Worm (Caenorhabditis elegans) whole organism, L2 larva: ENCODE results near the gene clec-20.

Experiments used
- unc-39 ChIP-seq: fragments of 150-350 bp; optimal IDR thresholded peaks from 2 replicates; lab custom pipeline; 2014; ENCODE audit warnings: missing biosample characterization, missing genetic modification characterization
- unc-62 ChIP-seq: fragments of 150-350 bp; optimal IDR thresholded peaks from 2 replicates; lab custom pipeline; 2014; ENCODE audit warnings: missing biosample characterization, missing genetic modification reagents, missing genetic modification characterization

DNA sequence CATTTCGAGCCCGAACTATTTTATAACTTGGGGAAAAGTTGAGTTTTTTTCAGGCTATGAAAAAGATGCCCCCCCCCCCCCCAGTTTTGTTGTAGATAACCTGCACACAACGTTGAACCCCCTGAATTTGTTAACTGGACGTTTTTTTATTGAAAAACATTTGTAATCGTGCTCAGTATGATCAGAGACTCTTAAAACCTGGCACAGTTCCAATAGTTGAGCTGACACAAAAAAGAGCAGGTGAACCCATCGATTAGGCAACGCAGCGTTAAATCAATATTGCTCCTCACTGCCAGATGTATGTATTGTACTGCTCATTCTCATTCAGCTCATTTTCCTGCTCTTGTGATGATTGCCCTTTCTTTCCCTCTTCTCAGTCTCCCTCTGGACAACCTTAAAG is 49.4 kb downstream of the clec-20 start, which contains the start of gene K05F6.12:
- TF ChIP-seq unc-62 (GFP tag; lab: Kevin White, UChicago) (no peak), unc-39 (tag; lab: Kevin White, UChicago) (no peak)
